Worm (Caenorhabditis elegans): ENCODE results near the gene F52G3.7.

The F52G3.7 gene

DNA sequence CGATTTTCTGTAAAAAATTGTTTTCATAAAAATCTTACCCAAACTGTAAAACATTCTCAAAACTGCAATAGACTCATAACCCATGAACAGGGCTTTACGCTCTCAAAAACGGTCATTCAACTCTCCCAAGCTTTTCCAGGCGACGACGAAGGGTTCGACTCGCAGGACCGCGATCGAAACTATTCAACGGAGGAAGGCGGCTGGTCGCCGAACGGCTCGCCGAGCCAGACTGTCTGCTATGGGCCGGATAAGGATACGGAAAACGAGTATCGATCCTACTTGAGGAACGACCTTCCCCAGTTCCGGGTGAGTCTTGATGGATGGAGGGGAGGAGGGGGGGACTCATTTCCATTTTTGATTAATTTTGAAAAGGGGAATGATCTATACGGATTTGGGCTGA, 4.1 kb downstream of the F52G3.7 start:
- TF ChIP-seq mdl-1 (tag; optimal IDR thresholded peaks at IDR 0.05): no peak
- no peak for TF ChIP-seq elt-1 (tag; optimal IDR thresholded peaks at IDR 0.05)
- no peak for TF ChIP-seq R02D3.7 (tag; optimal IDR thresholded peaks at IDR 0.05)
- no peak for TF ChIP-seq ZK546.5 (tag; optimal IDR thresholded peaks at IDR 0.05)
- no peak for TF ChIP-seq snpc-4 (tag; optimal IDR thresholded peaks at IDR 0.05)
- TF ChIP-seq eor-1 (tag; optimal IDR thresholded peaks at IDR 0.05): no peak
- no peak for TF ChIP-seq nfya-1 (tag; optimal IDR thresholded peaks at IDR 0.05; ENCODE audit: insufficient read depth)
- no peak for TF ChIP-seq egl-27 (tag; optimal IDR thresholded peaks at IDR 0.05)
- TF ChIP-seq pqm-1 (tag; optimal IDR thresholded peaks at IDR 0.05): no peak
- TF ChIP-seq ama-1 (optimal IDR thresholded peaks at IDR 0.05): no peak
- no peak for TF ChIP-seq elt-3 (tag; optimal IDR thresholded peaks at IDR 0.05)
- TF ChIP-seq unc-62 (GFP tag; optimal IDR thresholded peaks at IDR 0.05): no peak
- TF ChIP-seq ztf-4 (tag; optimal IDR thresholded peaks at IDR 0.05): no peak
- no peak for TF ChIP-seq nhr-43 (tag; optimal IDR thresholded peaks at IDR 0.05; ENCODE audit: poor library complexity, severe bottlenecking)

DNA sequence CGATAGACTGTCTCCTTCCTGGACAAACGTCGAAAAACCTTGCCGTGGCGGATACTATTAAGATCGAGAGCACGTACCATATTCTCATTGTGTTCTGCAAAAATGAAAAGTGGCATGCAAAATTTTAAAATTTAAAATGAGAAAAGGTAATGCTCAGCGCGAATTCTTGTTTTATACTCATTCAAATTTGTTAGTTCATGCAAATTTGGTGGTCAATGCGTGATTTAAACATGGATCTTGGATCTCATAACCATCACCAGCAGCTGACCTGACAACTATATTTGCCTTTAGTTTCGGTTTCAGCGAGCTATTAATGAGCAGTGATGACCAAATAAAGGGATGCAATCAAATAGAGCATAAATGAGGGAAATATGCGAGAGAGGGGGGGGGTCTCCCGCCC, 12.3 kb downstream of the F52G3.7 start, which contains the start of gene F52G3.5:
Gene F52G3.5 (minus strand): TSS at position 101 of the 400 bp plus-strand sequence.
- TF ChIP-seq fos-1 (tag; optimal IDR thresholded peaks at IDR 0.05): no peak
- no peak for TF ChIP-seq ama-1 (optimal IDR thresholded peaks at IDR 0.05)

DNA sequence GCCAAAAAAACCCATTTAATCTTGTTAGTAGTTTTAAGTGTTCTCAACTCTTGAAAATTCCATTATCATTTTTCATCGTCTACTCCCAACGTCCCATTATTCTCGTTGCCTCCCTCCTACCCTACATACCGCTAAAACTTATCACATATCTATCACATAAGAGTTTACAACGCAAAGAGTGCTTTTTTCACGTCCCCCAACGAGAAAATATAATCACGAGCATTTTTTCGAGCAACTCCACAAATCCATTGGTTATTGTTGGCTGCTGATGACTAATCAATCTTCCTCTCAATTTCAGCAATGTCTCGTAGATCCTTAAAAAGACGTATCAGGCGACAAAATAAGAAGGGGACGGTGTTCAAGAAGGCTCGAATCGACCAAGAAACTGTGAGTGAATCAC, 14.6 kb downstream of the F52G3.7 start, which contains the start of gene mbl-1:
Gene mbl-1 (plus strand): TSS at position 301 of the 400 bp plus-strand sequence.
- TF ChIP-seq skn-1 (tag; optimal IDR thresholded peaks at IDR 0.05) (no peak), tbx-2 (tag; optimal IDR thresholded peaks at IDR 0.05) (no peak), nhr-43 (tag; optimal IDR thresholded peaks at IDR 0.05; ENCODE audit: poor library complexity, severe bottlenecking) (no peak), eor-1 (tag; optimal IDR thresholded peaks at IDR 0.05) (no peak), sea-2 (GFP tag; optimal IDR thresholded peaks at IDR 0.05) (no peak), mdl-1 (tag; optimal IDR thresholded peaks at IDR 0.05) (no peak), elt-1 (tag; optimal IDR thresholded peaks at IDR 0.05) (no peak), nhr-237 (tag; optimal IDR thresholded peaks at IDR 0.05) (no peak), ztf-4 (tag; optimal IDR thresholded peaks at IDR 0.05) (no peak)

DNA sequence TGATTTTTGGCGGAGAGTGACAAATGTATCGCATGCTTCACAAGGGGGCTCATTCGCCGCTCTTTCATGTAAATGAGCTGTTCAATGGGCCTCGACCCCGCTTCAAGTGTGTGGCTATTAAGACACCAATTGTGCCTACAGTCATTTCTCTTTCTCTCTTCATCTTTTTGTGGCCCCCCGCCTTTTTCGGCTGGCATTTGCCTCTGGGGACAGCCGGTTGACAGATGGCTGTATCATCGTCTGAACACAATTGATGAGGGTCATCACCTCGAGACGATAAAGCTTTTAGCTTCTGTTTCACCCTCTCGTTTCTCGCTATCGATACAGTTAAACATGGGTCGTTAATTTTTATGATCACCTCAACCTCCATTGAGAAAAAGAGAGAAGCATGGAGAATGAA, 24.6 kb downstream of the F52G3.7 start:
- TF ChIP-seq nhr-43 (tag; optimal IDR thresholded peaks at IDR 0.05; ENCODE audit: poor library complexity, severe bottlenecking): no peak
- no peak for TF ChIP-seq elt-2 (tag; optimal IDR thresholded peaks at IDR 0.05)
- TF ChIP-seq ama-1 (optimal IDR thresholded peaks at IDR 0.05): no peak
- peak; percentile 34 for TF ChIP-seq egl-5 (tag; optimal IDR thresholded peaks at IDR 0.05)
- no peak for TF ChIP-seq daf-12 (tag; optimal IDR thresholded peaks at IDR 0.05)
- no peak for TF ChIP-seq sea-2 (GFP tag; optimal IDR thresholded peaks at IDR 0.05)
- TF ChIP-seq nfya-1 (tag; optimal IDR thresholded peaks at IDR 0.05; ENCODE audit: insufficient read depth): no peak
- TF ChIP-seq lin-39 (tag; optimal IDR thresholded peaks at IDR 0.05): peak; percentile 47

ce11 chrX:16991437-16991836, 27.7 kb downstream of the F52G3.7 start:
- TF ChIP-seq aly-2 (tag; optimal IDR thresholded peaks at IDR 0.05): no peak
- no peak for TF ChIP-seq mdl-1 (tag; optimal IDR thresholded peaks at IDR 0.05)
- peak; percentile 16 for TF ChIP-seq zag-1 (tag; optimal IDR thresholded peaks at IDR 0.05)
- no peak for TF ChIP-seq fos-1 (tag; optimal IDR thresholded peaks at IDR 0.05)
- TF ChIP-seq nfya-1 (tag; optimal IDR thresholded peaks at IDR 0.05; ENCODE audit: insufficient read depth): peak; percentile 27
- no peak for TF ChIP-seq nhr-76 (tag; optimal IDR thresholded peaks at IDR 0.05)
- no peak for TF ChIP-seq ceh-16 (tag; optimal IDR thresholded peaks at IDR 0.05)
- TF ChIP-seq lin-39 (tag; optimal IDR thresholded peaks at IDR 0.05): no peak
- peak; percentile 15 for TF ChIP-seq egl-5 (tag; optimal IDR thresholded peaks at IDR 0.05)
- no peak for TF ChIP-seq nhr-67 (tag; optimal IDR thresholded peaks at IDR 0.05)
- TF ChIP-seq nhr-237 (tag; optimal IDR thresholded peaks at IDR 0.05): no peak

DNA sequence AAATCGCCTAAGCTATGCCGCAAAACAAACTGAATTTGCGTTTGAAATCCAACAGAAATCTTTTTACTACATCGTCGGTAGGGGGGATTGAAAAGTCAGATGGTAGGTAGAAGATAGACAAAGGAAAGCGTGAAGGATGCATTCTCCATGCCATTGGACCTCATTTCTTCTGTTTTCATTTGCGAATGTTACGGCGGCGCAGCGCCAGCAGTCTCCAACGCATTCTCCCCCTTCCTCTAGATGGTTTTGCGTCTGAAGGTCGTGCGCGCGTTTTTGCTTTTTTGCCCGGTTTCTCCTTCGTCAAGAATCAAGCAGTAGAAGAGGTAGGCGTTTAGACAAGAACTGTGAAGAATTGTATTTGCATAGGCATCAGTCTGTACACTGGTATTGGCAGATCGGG, 29.8 kb downstream of the F52G3.7 start:
- TF ChIP-seq eor-1 (tag; optimal IDR thresholded peaks at IDR 0.05) (no peak), nhr-76 (tag; optimal IDR thresholded peaks at IDR 0.05) (no peak), zag-1 (tag; optimal IDR thresholded peaks at IDR 0.05) (no peak), fos-1 (tag; optimal IDR thresholded peaks at IDR 0.05) (no peak), elt-2 (tag; optimal IDR thresholded peaks at IDR 0.05) (no peak), ztf-11 (tag; optimal IDR thresholded peaks at IDR 0.05) (no peak), fkh-2 (tag; optimal IDR thresholded peaks at IDR 0.05) (no peak), nhr-25 (tag; optimal IDR thresholded peaks at IDR 0.05) (peak; percentile 57)
